Worm (Caenorhabditis elegans): ENCODE measurements around the gene srt-4.
"Not testable (repeated sequence)": the region's sequence is repeated elsewhere in the genome, so short reads cannot be mapped to it uniquely, and the experiment has no call there.

DNA sequence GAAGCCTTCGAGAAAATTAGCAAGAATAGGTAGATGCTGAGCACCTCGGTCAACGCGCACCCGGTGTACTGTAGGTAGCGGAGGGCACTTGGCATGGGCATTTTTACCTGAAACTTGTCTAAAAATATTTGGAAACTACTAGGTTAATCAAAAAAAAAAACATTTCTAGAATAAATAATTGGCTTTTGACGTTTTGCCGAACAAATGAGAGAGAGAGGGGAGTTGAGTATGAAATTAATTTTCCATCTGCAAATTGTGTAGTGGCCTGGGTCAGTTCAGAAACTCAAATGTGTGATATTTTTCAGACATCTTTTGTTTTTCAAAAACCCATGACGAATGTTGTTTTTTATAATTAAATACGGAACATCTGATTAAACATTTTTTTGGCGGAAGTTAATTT lies 41.4 kb upstream of the srt-4 start, which contains the start of gene Y45G12C.10:
- TF ChIP-seq hnd-1 (tag; optimal IDR thresholded peaks at IDR 0.05); tbx-37 (GFP tag; conservative IDR thresholded peaks at IDR 0.05); ama-1 (optimal IDR thresholded peaks at IDR 0.05); ceh-13 (GFP tag; optimal IDR thresholded peaks at IDR 0.05); pes-1 (GFP tag; IDR thresholded peaks at IDR 0.05); F13C5.2 (tag; optimal IDR thresholded peaks at IDR 0.05); tbx-11 (GFP tag; IDR thresholded peaks at IDR 0.05); aly-1 (tag; optimal IDR thresholded peaks at IDR 0.05); B0310.2 (tag; optimal IDR thresholded peaks at IDR 0.05); ets-7 (tag; optimal IDR thresholded peaks at IDR 0.05); ceh-36 (tag; optimal IDR thresholded peaks at IDR 0.05); flt-1 (GFP tag; IDR thresholded peaks at IDR 0.05); sea-1 (GFP tag; conservative IDR thresholded peaks at IDR 0.05); tra-4 (tag; optimal IDR thresholded peaks at IDR 0.05): not testable (repeated sequence)

Data from whole organism, early embryonic.